Worm (Caenorhabditis elegans) whole organism, late embryonic: Measurements from ENCODE around the gene T26A8.3.

Experiments used
- F13H6.1 ChIP-seq: sonication (generic microtip); optimal IDR thresholded peaks from 2 replicates; lab custom pipeline; 2016; ENCODE audit warnings: missing genetic modification characterization, missing compliant biosample characterization
- K09A11.1 ChIP-seq: sonication (generic microtip); optimal IDR thresholded peaks from 2 replicates; lab custom pipeline; 2017; ENCODE audit warnings: antibody characterized with exemption, mild to moderate bottlenecking, missing genetic modification characterization, missing compliant biosample characterization; ENCODE audit not compliant: insufficient read depth
- T23F11.4 ChIP-seq: fragments of 200-800 bp; sonication (Bioruptor generic); optimal IDR thresholded peaks from 2 replicates; lab custom pipeline; 2018; ENCODE audit warnings: mild to moderate bottlenecking, missing genetic modification characterization, missing compliant biosample characterization
- ceh-14 ChIP-seq: sonication (generic microtip); optimal IDR thresholded peaks from 2 replicates; lab custom pipeline; 2016; ENCODE audit warnings: missing genotype, missing genetic modification characterization, missing compliant biosample characterization
- ceh-18 ChIP-seq: sonication (generic microtip); optimal IDR thresholded peaks from 2 replicates; lab custom pipeline; 2016; ENCODE audit warnings: missing genetic modification characterization, missing compliant biosample characterization
- ceh-19 ChIP-seq: fragments of 200-800 bp; sonication (Bioruptor generic); optimal IDR thresholded peaks from 2 replicates; lab custom pipeline; 2018; ENCODE audit warnings: mild to moderate bottlenecking, missing genetic modification characterization, missing compliant biosample characterization
- ceh-22 ChIP-seq: sonication (generic microtip); optimal IDR thresholded peaks from 2 replicates; lab custom pipeline; 2017; ENCODE audit warnings: missing biosample characterization, missing genetic modification characterization
- ceh-34 ChIP-seq: sonication (generic microtip); optimal IDR thresholded peaks from 2 replicates; lab custom pipeline; 2016; ENCODE audit warnings: mild to moderate bottlenecking, missing genetic modification characterization, missing compliant biosample characterization
- ceh-45 ChIP-seq: fragments of 200-800 bp; sonication (Bioruptor generic); IDR thresholded peaks from 2 replicates; pipeline ENCODE4 v1.3.6; 2022; ENCODE audit warnings: missing genetic modification reagents, missing genetic modification characterization, missing compliant biosample characterization
- ceh-6 ChIP-seq: fragments of 200-800 bp; sonication (Bioruptor generic); optimal IDR thresholded peaks from 2 replicates; lab custom pipeline; 2018; ENCODE audit warnings: mild to moderate bottlenecking, missing genetic modification characterization, missing compliant biosample characterization
- dmd-4 ChIP-seq: sonication (generic microtip); optimal IDR thresholded peaks from 2 replicates; lab custom pipeline; 2016; ENCODE audit warnings: borderline replicate concordance, missing genetic modification characterization, missing compliant biosample characterization
- elt-2 ChIP-seq: sonication (generic microtip); optimal IDR thresholded peaks from 2 replicates; lab custom pipeline; 2016; ENCODE audit warnings: missing genetic modification reagents, missing genetic modification characterization, missing compliant biosample characterization
- elt-4 ChIP-seq: sonication (generic microtip); optimal IDR thresholded peaks from 2 replicates; lab custom pipeline; 2016; ENCODE audit warnings: missing genetic modification characterization, missing compliant biosample characterization
- hlh-15 ChIP-seq: sonication (generic microtip); optimal IDR thresholded peaks from 2 replicates; lab custom pipeline; 2016; ENCODE audit warnings: missing genetic modification characterization, missing compliant biosample characterization
- hlh-6 ChIP-seq: sonication (generic microtip); optimal IDR thresholded peaks from 2 replicates; lab custom pipeline; 2016; ENCODE audit warnings: missing genotype, missing genetic modification characterization, missing compliant biosample characterization
- hlh-8 ChIP-seq: sonication (generic microtip); optimal IDR thresholded peaks from 2 replicates; lab custom pipeline; 2016; ENCODE audit warnings: missing genotype, missing genetic modification characterization, missing compliant biosample characterization
- lim-6 ChIP-seq: sonication (generic microtip); optimal IDR thresholded peaks from 2 replicates; lab custom pipeline; 2016; ENCODE audit warnings: missing genetic modification characterization, missing compliant biosample characterization
- lin-11 ChIP-seq: fragments of 200-800 bp; sonication (Bioruptor generic); optimal IDR thresholded peaks from 2 replicates; lab custom pipeline; 2018; ENCODE audit warnings: mild to moderate bottlenecking, missing genetic modification characterization, missing compliant biosample characterization
- mec-3 ChIP-seq: sonication (generic microtip); optimal IDR thresholded peaks from 2 replicates; lab custom pipeline; 2016; ENCODE audit warnings: borderline replicate concordance, missing genetic modification characterization, missing compliant biosample characterization
- nfya-1 ChIP-seq: sonication (generic microtip); optimal IDR thresholded peaks from 2 replicates; lab custom pipeline; 2017; ENCODE audit warnings: missing genetic modification characterization, mild to moderate bottlenecking, missing compliant biosample characterization, antibody characterized with exemption, moderate library complexity
- nhr-232 ChIP-seq: sonication (generic microtip); optimal IDR thresholded peaks from 2 replicates; lab custom pipeline; 2016; ENCODE audit warnings: missing genetic modification characterization, missing compliant biosample characterization
- odd-2 ChIP-seq: sonication (generic microtip); optimal IDR thresholded peaks from 2 replicates; lab custom pipeline; 2017; ENCODE audit warnings: antibody characterized with exemption, mild to moderate bottlenecking, missing genetic modification characterization, missing compliant biosample characterization
- pag-3 ChIP-seq: sonication (generic microtip); optimal IDR thresholded peaks from 2 replicates; lab custom pipeline; 2016; ENCODE audit warnings: missing compliant biosample characterization, missing genetic modification characterization, borderline replicate concordance
- pat-9 ChIP-seq: fragments of 200-800 bp; sonication (Bioruptor generic); optimal IDR thresholded peaks from 2 replicates; lab custom pipeline; 2018; ENCODE audit warnings: mild to moderate bottlenecking, missing genetic modification characterization, moderate library complexity, missing compliant biosample characterization
- pha-2 ChIP-seq: sonication (generic microtip); optimal IDR thresholded peaks from 2 replicates; lab custom pipeline; 2017; ENCODE audit warnings: mild to moderate bottlenecking, missing genetic modification characterization, missing compliant biosample characterization
- ref-2 ChIP-seq: sonication (generic microtip); optimal IDR thresholded peaks from 2 replicates; lab custom pipeline; 2016; ENCODE audit warnings: missing genetic modification characterization, missing compliant biosample characterization
- rnt-1 ChIP-seq: sonication (generic microtip); optimal IDR thresholded peaks from 2 replicates; lab custom pipeline; 2016; ENCODE audit warnings: missing genetic modification characterization, missing compliant biosample characterization
- sdc-2 ChIP-seq: sonication (generic microtip); optimal IDR thresholded peaks from 2 replicates; lab custom pipeline; 2016; ENCODE audit warnings: missing genotype, missing genetic modification characterization, missing compliant biosample characterization
- tbx-2 ChIP-seq: sonication (generic microtip); optimal IDR thresholded peaks from 2 replicates; lab custom pipeline; 2016; ENCODE audit warnings: missing genetic modification characterization, missing compliant biosample characterization
- tbx-7 ChIP-seq: sonication (generic microtip); optimal IDR thresholded peaks from 2 replicates; lab custom pipeline; 2016; ENCODE audit warnings: missing genotype, missing genetic modification characterization, missing compliant biosample characterization
- ttx-3 ChIP-seq: sonication (generic microtip); optimal IDR thresholded peaks from 2 replicates; lab custom pipeline; 2016; ENCODE audit warnings: missing genetic modification reagents, missing genetic modification characterization, missing compliant biosample characterization
- unc-3 ChIP-seq, 2 experiments: fragments of 200-800 bp in 1 of 2; sonication (Bioruptor generic) in 1 of 2; sonication (generic microtip) in 1 of 2; conservative IDR thresholded peaks in 1 of 2; optimal IDR thresholded peaks in 1 of 2; 2 replicates each; pipeline versions ENCODE4 v1.3.6 to Lab custom; 2016 to 2022; ENCODE audit warnings: missing compliant biosample characterization in 2 of 2, missing genetic modification characterization in 2 of 2, missing genetic modification reagents in 1 of 2
- unc-42 ChIP-seq: sonication (generic microtip); optimal IDR thresholded peaks from 2 replicates; lab custom pipeline; 2016; ENCODE audit warnings: missing genotype, missing genetic modification characterization, missing compliant biosample characterization

The T26A8.3 gene

ce11 chrIV:8384737-8385136 lies 41.7 kb downstream of the T26A8.3 start:
- TF ChIP-seq unc-42 (tag; lab: Kevin White, UChicago) (no peak), F13H6.1 (no peak), dmd-4 (tag; lab: Kevin White, UChicago) (no peak), lin-11 (no peak), ceh-22 (no peak), lim-6 (tag; lab: Kevin White, UChicago) (no peak), mec-3 (tag; lab: Kevin White, UChicago) (no peak), elt-4 (no peak), ttx-3 (tag; lab: Kevin White, UChicago) (no peak), pha-2 (tag; lab: Kevin White, UChicago) (no peak), ceh-45 (GFP tag; lab: Robert Waterston, UW) (no peak), tbx-2 (no peak)
- TF ChIP-seq, all 69 proteins: peak for 0

ce11 chrIV:8382695-8383094 lies 43.7 kb downstream of the T26A8.3 start, which contains the start of gene D2096.9:
Gene D2096.9 (minus strand): TSS chrIV:8382795.
- TF ChIP-seq hlh-15 (tag; lab: Kevin White, UChicago) (no peak), ceh-6 (GFP tag; lab: Kevin White, UChicago) (no peak), T23F11.4 (GFP tag; lab: Kevin White, UChicago) (no peak), hlh-8 (tag; lab: Kevin White, UChicago) (no peak), tbx-7 (tag; lab: Kevin White, UChicago) (no peak), K09A11.1 (no peak)

- TF ChIP-seq sdc-2 (tag; lab: Kevin White, UChicago) (no peak), elt-2 (tag; lab: Kevin White, UChicago) (peak; percentile 87), lin-11 (no peak)
- TF ChIP-seq, all 69 proteins: peak for 1
Observed at ce11 chrIV:8380266-8380850, 46.1 kb downstream of the T26A8.3 start.

- TF ChIP-seq pat-9 (no peak), ceh-19 (no peak), tbx-2 (no peak), pag-3 (tag; lab: Kevin White, UChicago) (no peak), lim-6 (tag; lab: Kevin White, UChicago) (no peak), F13H6.1 (no peak), unc-3 (GFP tag; conservative IDR thresholded peaks at IDR 0.05; lab: Robert Waterston, UW) (no peak), unc-3 (tag; optimal IDR thresholded peaks at IDR 0.05; lab: Kevin White, UChicago) (no peak), ttx-3 (tag; lab: Kevin White, UChicago) (no peak), lin-11 (no peak), nhr-232 (tag; lab: Kevin White, UChicago) (no peak), ceh-34 (tag; lab: Kevin White, UChicago) (no peak), ceh-18 (tag; lab: Kevin White, UChicago) (no peak), odd-2 (tag; lab: Kevin White, UChicago) (no peak), rnt-1 (tag; lab: Kevin White, UChicago) (no peak), ceh-14 (no peak), ceh-6 (GFP tag; lab: Kevin White, UChicago) (no peak), sdc-2 (tag; lab: Kevin White, UChicago) (no peak), hlh-8 (tag; lab: Kevin White, UChicago) (no peak), pha-2 (tag; lab: Kevin White, UChicago) (no peak), ref-2 (no peak)
Observed at ce11 chrIV:8379683-8380082, 46.8 kb downstream of the T26A8.3 start, which contains the start of gene praf-3. Gene praf-3 (plus strand): TSS chrIV:8379983.

- TF ChIP-seq elt-2 (tag; lab: Kevin White, UChicago) (peak; percentile 11), hlh-6 (tag; lab: Kevin White, UChicago) (no peak), nfya-1 (tag; lab: Kevin White, UChicago) (peak; percentile 40)
- TF ChIP-seq, all 69 proteins: peak for 2
Observed at ce11 chrIV:8379278-8379677, 47.2 kb downstream of the T26A8.3 start, which contains the start of gene nap-1. Gene nap-1 (minus strand): TSS chrIV:8379319.
